Worm (Caenorhabditis elegans) whole organism, L2 larva: ENCODE results near the gene W03F9.4.

Experiments
- C34F6.9 ChIP-seq: fragments of 150-350 bp; optimal IDR thresholded peaks from 2 replicates; lab custom pipeline; 2014; ENCODE audit warnings: missing biosample characterization, missing genetic modification characterization
- F13H6.1 ChIP-seq: sonication (generic microtip); optimal IDR thresholded peaks from 2 replicates; lab custom pipeline; 2016; ENCODE audit warnings: missing genetic modification characterization, missing compliant biosample characterization
- R02D3.7 ChIP-seq: fragments of 150-350 bp; optimal IDR thresholded peaks from 2 replicates; lab custom pipeline; 2014; ENCODE audit warnings: missing biosample characterization, missing genetic modification characterization
- Y55F3AM.14 ChIP-seq: fragments of 200-800 bp; sonication (Bioruptor generic); optimal IDR thresholded peaks from 2 replicates; lab custom pipeline; 2018; ENCODE audit warnings: mild to moderate bottlenecking, missing genetic modification characterization, missing compliant biosample characterization
- ZK546.5 ChIP-seq: sonication (generic microtip); optimal IDR thresholded peaks from 2 replicates; lab custom pipeline; 2017; ENCODE audit warnings: missing biosample characterization, missing genetic modification characterization
- aly-2 ChIP-seq: fragments of 150-350 bp; optimal IDR thresholded peaks from 2 replicates; lab custom pipeline; 2014; ENCODE audit warnings: missing biosample characterization, missing genetic modification characterization
- ama-1 ChIP-seq: fragments of 150-350 bp; optimal IDR thresholded peaks from 2 replicates; lab custom pipeline; 2018; ENCODE audit warnings: inconsistent platforms
- blmp-1 ChIP-seq: sonication (generic microtip); optimal IDR thresholded peaks from 2 replicates; lab custom pipeline; 2017; ENCODE audit warnings: missing genetic modification characterization, mild to moderate bottlenecking, missing compliant biosample characterization, antibody characterized with exemption, moderate library complexity; ENCODE audit not compliant: insufficient read depth
- ceh-16 ChIP-seq: fragments of 150-350 bp; optimal IDR thresholded peaks from 2 replicates; lab custom pipeline; 2014; ENCODE audit warnings: missing biosample characterization, missing genetic modification characterization
- ceh-82 ChIP-seq: fragments of 150-350 bp; optimal IDR thresholded peaks from 2 replicates; lab custom pipeline; 2014; ENCODE audit warnings: missing biosample characterization, missing genetic modification characterization
- crh-2 ChIP-seq: sonication (generic microtip); optimal IDR thresholded peaks from 2 replicates; lab custom pipeline; 2017; ENCODE audit warnings: missing biosample characterization, missing genetic modification characterization
- dmd-4 ChIP-seq: sonication (generic microtip); optimal IDR thresholded peaks from 2 replicates; lab custom pipeline; 2017; ENCODE audit warnings: missing biosample characterization, missing genetic modification characterization
- egl-27 ChIP-seq: sonication (generic microtip); optimal IDR thresholded peaks from 3 replicates; lab custom pipeline; 2017; ENCODE audit warnings: missing biosample characterization, missing genetic modification reagents, missing genetic modification characterization
- elt-3 ChIP-seq: sonication (generic microtip); optimal IDR thresholded peaks from 2 replicates; lab custom pipeline; 2017; ENCODE audit warnings: missing biosample characterization, missing genetic modification characterization
- fos-1 ChIP-seq: fragments of 150-350 bp; optimal IDR thresholded peaks from 2 replicates; lab custom pipeline; 2014; ENCODE audit warnings: missing biosample characterization, missing genetic modification characterization
- gmeb-1 ChIP-seq: fragments of 150-350 bp; optimal IDR thresholded peaks from 2 replicates; lab custom pipeline; 2014; ENCODE audit warnings: missing biosample characterization, missing genetic modification characterization
- lin-11 ChIP-seq: fragments of 150-350 bp; sonication (generic microtip); optimal IDR thresholded peaks from 2 replicates; lab custom pipeline; 2014; ENCODE audit warnings: missing biosample characterization, missing genetic modification characterization, inconsistent platforms, mixed read lengths
- lin-39 ChIP-seq: fragments of 150-350 bp; optimal IDR thresholded peaks from 2 replicates; lab custom pipeline; 2014; ENCODE audit warnings: missing biosample characterization, missing genetic modification reagents, missing genetic modification characterization
- mab-5 ChIP-seq: fragments of 150-350 bp; optimal IDR thresholded peaks from 2 replicates; lab custom pipeline; 2014; ENCODE audit warnings: missing biosample characterization, missing genetic modification characterization
- mbf-1 ChIP-seq: sonication (generic microtip); optimal IDR thresholded peaks from 2 replicates; lab custom pipeline; 2017; ENCODE audit warnings: missing biosample characterization, missing genetic modification characterization
- nhr-10 ChIP-seq: sonication (generic microtip); optimal IDR thresholded peaks from 2 replicates; lab custom pipeline; 2017; ENCODE audit warnings: missing biosample characterization, missing genetic modification characterization
- nhr-11 ChIP-seq: fragments of 150-350 bp; optimal IDR thresholded peaks from 2 replicates; lab custom pipeline; 2014; ENCODE audit warnings: missing biosample characterization, missing genetic modification characterization
- nhr-12 ChIP-seq: fragments of 150-350 bp; optimal IDR thresholded peaks from 2 replicates; lab custom pipeline; 2014; ENCODE audit warnings: missing biosample characterization, missing genetic modification characterization
- nhr-21 ChIP-seq: fragments of 150-350 bp; optimal IDR thresholded peaks from 2 replicates; lab custom pipeline; 2014; ENCODE audit warnings: missing biosample characterization, missing genetic modification characterization
- nhr-237 ChIP-seq: fragments of 150-350 bp; optimal IDR thresholded peaks from 2 replicates; lab custom pipeline; 2014; ENCODE audit warnings: missing biosample characterization, missing genetic modification characterization
- nhr-25 ChIP-seq: fragments of 150-350 bp; sonication (generic microtip); optimal IDR thresholded peaks from 3 replicates; lab custom pipeline; 2014; ENCODE audit warnings: missing biosample characterization, missing genetic modification characterization
- nhr-6 ChIP-seq: fragments of 150-350 bp; optimal IDR thresholded peaks from 2 replicates; lab custom pipeline; 2014; ENCODE audit warnings: missing biosample characterization, missing genetic modification characterization
- nhr-77 ChIP-seq: fragments of 150-350 bp; optimal IDR thresholded peaks from 2 replicates; lab custom pipeline; 2014; ENCODE audit warnings: missing biosample characterization, missing genetic modification characterization
- peb-1 ChIP-seq: fragments of 150-350 bp; optimal IDR thresholded peaks from 2 replicates; lab custom pipeline; 2014; ENCODE audit warnings: missing biosample characterization, missing genetic modification characterization
- skn-1 ChIP-seq: sonication (generic microtip); optimal IDR thresholded peaks from 2 replicates; lab custom pipeline; 2017; ENCODE audit warnings: missing biosample characterization, missing genetic modification characterization
- sma-9 ChIP-seq, 2 experiments: fragments of 150-350 bp in 1 of 2; sonication (generic microtip) in 1 of 2; optimal IDR thresholded peaks; 2 replicates each; lab custom pipeline; 2014 to 2016; ENCODE audit warnings: missing genetic modification characterization in 2 of 2, mild to moderate bottlenecking in 1 of 2, missing biosample characterization in 1 of 2, missing compliant biosample characterization in 1 of 2, missing genetic modification reagents in 1 of 2, moderate library complexity in 1 of 2
- unc-39 ChIP-seq: fragments of 150-350 bp; optimal IDR thresholded peaks from 2 replicates; lab custom pipeline; 2014; ENCODE audit warnings: missing biosample characterization, missing genetic modification characterization
- unc-55 ChIP-seq: fragments of 150-350 bp; sonication (generic microtip); optimal IDR thresholded peaks from 3 replicates; lab custom pipeline; 2014; ENCODE audit warnings: missing biosample characterization, missing genetic modification reagents, missing genetic modification characterization
- unc-62 ChIP-seq: fragments of 150-350 bp; optimal IDR thresholded peaks from 2 replicates; lab custom pipeline; 2014; ENCODE audit warnings: missing biosample characterization, missing genetic modification reagents, missing genetic modification characterization
- ztf-1 ChIP-seq: fragments of 200-800 bp; sonication (Bioruptor generic); conservative IDR thresholded peaks from 2 replicates; pipeline ENCODE4 v1.3.6; 2022; ENCODE audit warnings: missing genetic modification characterization, missing compliant biosample characterization
- ztf-11 ChIP-seq: sonication (generic microtip); optimal IDR thresholded peaks from 2 replicates; lab custom pipeline; 2017; ENCODE audit warnings: missing biosample characterization, missing genetic modification characterization
- ztf-4 ChIP-seq: fragments of 150-350 bp; optimal IDR thresholded peaks from 2 replicates; lab custom pipeline; 2014; ENCODE audit warnings: missing biosample characterization, missing genetic modification characterization

W03F9.4 gene

DNA sequence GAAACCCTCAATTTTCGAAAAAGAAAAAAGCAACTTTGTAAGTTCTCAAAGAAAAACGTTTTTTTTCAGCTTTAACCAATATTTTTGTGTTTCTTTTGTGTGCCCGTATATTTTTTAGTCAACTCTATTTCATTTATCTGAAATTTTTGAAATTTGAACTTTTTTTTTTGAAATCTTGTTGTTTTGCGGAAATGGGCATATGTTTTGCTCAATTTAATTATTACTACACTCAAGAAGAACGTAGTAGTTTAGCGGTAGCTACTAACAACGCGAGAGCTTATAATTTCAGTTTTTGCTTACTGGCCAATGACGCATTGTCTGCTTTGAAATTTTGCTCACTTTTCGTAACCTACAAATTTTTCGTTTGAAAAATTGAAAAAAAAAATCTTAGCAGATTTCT, 6.4 kb downstream of the W03F9.4 start, which contains the start of gene srh-82:
TSS of gene srh-82 (plus strand) at position 301 of the 400 bp plus-strand sequence.
- no peak for TF ChIP-seq lin-11 (tag; lab: Kevin White, UChicago)
- TF ChIP-seq nhr-6 (tag; lab: Kevin White, UChicago), result no peak
- no peak for TF ChIP-seq F13H6.1 (tag; lab: Kevin White, UChicago)
- no peak for TF ChIP-seq blmp-1
- no peak for TF ChIP-seq Y55F3AM.14 (GFP tag; lab: Kevin White, UChicago)
- no peak for TF ChIP-seq unc-39 (tag; lab: Kevin White, UChicago)
- no peak for TF ChIP-seq nhr-25 (tag; lab: Kevin White, UChicago)
- no peak for TF ChIP-seq crh-2 (tag; lab: Kevin White, UChicago)
- TF ChIP-seq ztf-1 (GFP tag; lab: Robert Waterston, UW), result no peak
- TF ChIP-seq mab-5 (tag; lab: Kevin White, UChicago), result no peak
- no peak for TF ChIP-seq nhr-77 (tag; lab: Kevin White, UChicago)
- no peak for TF ChIP-seq lin-39
- no peak for TF ChIP-seq peb-1 (tag; lab: Kevin White, UChicago)
- no peak for TF ChIP-seq sma-9 (GFP tag; optimal IDR thresholded peaks at IDR 0.05; lab: Kevin White, UChicago)
- no peak for TF ChIP-seq sma-9 (tag; optimal IDR thresholded peaks at IDR 0.05; lab: Kevin White, UChicago)
- TF ChIP-seq unc-55, result no peak
- TF ChIP-seq ztf-4 (tag; lab: Kevin White, UChicago), result no peak
- no peak for TF ChIP-seq ZK546.5 (tag; lab: Kevin White, UChicago)
- TF ChIP-seq gmeb-1 (tag; lab: Kevin White, UChicago), result no peak
- TF ChIP-seq nhr-21, result no peak
- TF ChIP-seq skn-1, result no peak

DNA sequence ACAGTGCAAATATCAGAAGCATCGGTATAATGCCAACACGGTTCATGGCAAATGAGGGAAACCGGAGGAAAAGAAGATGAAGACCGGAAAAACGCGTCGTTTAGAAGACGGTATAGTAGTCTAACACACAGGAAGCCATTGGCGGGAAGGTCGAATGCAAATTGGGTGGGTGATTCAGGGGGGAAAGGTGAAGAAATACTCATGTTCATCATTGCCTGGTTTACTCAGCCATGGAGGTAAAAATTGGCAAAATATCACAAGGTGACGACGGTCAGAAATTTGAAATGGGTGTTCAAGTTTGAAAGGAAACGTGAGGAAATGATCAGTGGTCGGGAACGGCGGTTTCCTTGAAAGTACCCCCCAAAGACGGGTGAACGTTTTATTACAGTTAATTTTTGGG, 9.9 kb downstream of the W03F9.4 start, which contains the start of gene W03F9.11:
TSS of gene W03F9.11 (minus strand) at position 101 of the 400 bp plus-strand sequence.
- TF ChIP-seq lin-39 (no peak), ama-1 (lab: Kevin White, UChicago) (no peak), fos-1 (no peak), dmd-4 (tag; lab: Kevin White, UChicago) (no peak), nhr-12 (no peak), C34F6.9 (tag; lab: Kevin White, UChicago) (no peak), crh-2 (tag; lab: Kevin White, UChicago) (no peak), aly-2 (tag; lab: Kevin White, UChicago) (no peak), blmp-1 (no peak), nhr-21 (no peak), sma-9 (GFP tag; optimal IDR thresholded peaks at IDR 0.05; lab: Kevin White, UChicago) (no peak), sma-9 (tag; optimal IDR thresholded peaks at IDR 0.05; lab: Kevin White, UChicago) (no peak), mbf-1 (tag; lab: Kevin White, UChicago) (no peak), ceh-82 (no peak), unc-39 (tag; lab: Kevin White, UChicago) (no peak), skn-1 (no peak), ztf-11 (tag; lab: Kevin White, UChicago) (no peak), elt-3 (no peak), egl-27 (tag; lab: Kevin White, UChicago) (no peak)
- TF ChIP-seq, all 48 proteins: peak for 0

DNA sequence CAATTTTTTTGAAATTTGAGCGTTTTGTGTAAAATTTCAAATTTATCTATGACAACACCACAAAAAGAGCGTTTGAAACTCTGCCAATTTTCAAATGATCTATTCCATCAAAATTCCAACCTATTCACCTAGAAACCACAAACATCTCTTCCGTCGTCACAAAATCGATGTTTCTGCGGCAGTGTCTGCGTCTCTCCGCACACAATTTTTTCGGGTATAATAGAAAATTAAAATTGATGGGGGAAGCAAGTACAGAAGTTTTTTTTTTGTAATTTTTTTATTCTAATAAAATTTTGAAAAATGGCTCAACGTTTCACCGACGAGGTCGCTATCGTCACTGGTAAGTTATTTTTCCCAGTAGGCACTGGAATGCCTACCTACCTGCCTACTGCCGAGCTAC, 12.6 kb downstream of the W03F9.4 start, which contains the start of gene W03F9.9:
TSS of gene W03F9.9 (plus strand) at position 301 of the 400 bp plus-strand sequence.
- TF ChIP-seq nhr-77 (tag; lab: Kevin White, UChicago) (no peak), F13H6.1 (tag; lab: Kevin White, UChicago) (no peak), C34F6.9 (tag; lab: Kevin White, UChicago) (no peak), nhr-10 (tag; lab: Kevin White, UChicago) (no peak), ztf-1 (GFP tag; lab: Robert Waterston, UW) (no peak), R02D3.7 (no peak), nhr-237 (no peak), nhr-21 (no peak), skn-1 (no peak), Y55F3AM.14 (GFP tag; lab: Kevin White, UChicago) (no peak), ztf-11 (tag; lab: Kevin White, UChicago) (no peak), nhr-11 (tag; lab: Kevin White, UChicago) (no peak), nhr-12 (no peak), egl-27 (tag; lab: Kevin White, UChicago) (no peak), crh-2 (tag; lab: Kevin White, UChicago) (no peak)
- TF ChIP-seq, all 48 proteins: peak for 0

DNA sequence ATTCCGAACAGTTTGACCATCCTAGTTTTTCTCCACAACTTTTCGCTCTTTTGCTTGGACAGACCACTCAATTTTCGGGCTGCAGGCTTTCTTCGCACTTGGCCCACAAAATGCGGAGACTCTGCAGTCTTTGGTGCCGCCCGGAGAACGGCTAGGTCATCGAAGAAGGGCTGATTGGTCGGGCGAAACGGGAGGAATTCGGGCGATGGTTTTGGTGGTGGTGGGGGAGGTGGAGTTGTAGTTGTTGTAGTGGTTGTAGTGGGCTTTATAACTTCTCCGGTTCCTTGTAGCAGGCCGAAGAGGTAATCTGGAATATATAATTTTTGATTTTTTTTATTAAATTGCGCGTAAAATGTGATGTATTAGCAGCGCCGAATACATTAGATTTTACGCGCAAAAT, 13.5 kb downstream of the W03F9.4 start:
- TF ChIP-seq unc-62 (GFP tag; lab: Kevin White, UChicago), result no peak
- TF ChIP-seq fos-1, result no peak
- TF ChIP-seq mab-5 (tag; lab: Kevin White, UChicago), result no peak
- TF ChIP-seq nhr-237, result no peak
- no peak for TF ChIP-seq ceh-16 (tag; lab: Kevin White, UChicago)
